Fruit fly (Drosophila melanogaster) whole organism, embryonic: ENCODE results near the gene CG7016.

Experiments used
- Abd-B ChIP-seq: fragments of 200-800 bp; sonication (Bioruptor generic); optimal IDR thresholded peaks from 2 replicates; lab custom pipeline; 2018; ENCODE audit warnings: missing biosample characterization, mild to moderate bottlenecking, missing genetic modification characterization, moderate library complexity
- CG12155 ChIP-seq: fragments of 200-800 bp; sonication (Bioruptor generic); optimal IDR thresholded peaks from 3 replicates; lab custom pipeline; 2016; ENCODE audit warnings: missing biosample characterization, missing genetic modification characterization
- CG15696 ChIP-seq: fragments of 200-800 bp; sonication (Bioruptor generic); optimal IDR thresholded peaks from 2 replicates; lab custom pipeline; 2019; ENCODE audit warnings: missing biosample characterization, mild to moderate bottlenecking, missing genetic modification characterization, moderate library complexity
- CG16813 ChIP-seq: fragments of 200-800 bp; sonication (Bioruptor generic); IDR thresholded peaks from 3 replicates; pipeline ENCODE4 v1.3.6; 2022; ENCODE audit warnings: missing biosample characterization, missing genetic modification characterization; ENCODE audit not compliant: partially characterized antibody
- CG17359 ChIP-seq: fragments of 200-800 bp; sonication (Bioruptor generic); optimal IDR thresholded peaks from 3 replicates; lab custom pipeline; 2018; ENCODE audit warnings: missing biosample characterization, mild to moderate bottlenecking, missing genetic modification characterization, moderate library complexity
- CG2889 ChIP-seq: fragments of 200-800 bp; sonication (Bioruptor generic); IDR thresholded peaks from 3 replicates; pipeline ENCODE4 v1.3.6; 2022; ENCODE audit warnings: missing biosample characterization, missing genetic modification characterization
- CG30431 ChIP-seq: fragments of 200-800 bp; sonication (Bioruptor generic); optimal IDR thresholded peaks from 2 replicates; lab custom pipeline; 2017; ENCODE audit warnings: missing biosample characterization, missing genetic modification characterization
- CG31388 ChIP-seq: fragments of 200-800 bp; sonication (Bioruptor generic); optimal IDR thresholded peaks from 2 replicates; lab custom pipeline; 2016; ENCODE audit warnings: missing biosample characterization, missing genetic modification characterization
- CG3847 ChIP-seq: fragments of 200-800 bp; sonication (Bioruptor generic); IDR thresholded peaks from 2 replicates; pipeline ENCODE4 v1.3.6; 2022; ENCODE audit warnings: missing biosample characterization, missing genetic modification characterization
- CG42726 ChIP-seq: fragments of 200-800 bp; sonication (Bioruptor generic); IDR thresholded peaks from 2 replicates; pipeline ENCODE4 v1.3.6; 2022; ENCODE audit warnings: missing biosample characterization, missing genetic modification characterization; ENCODE audit not compliant: partially characterized antibody
- CG4424 ChIP-seq: fragments of 200-800 bp; sonication (Bioruptor generic); optimal IDR thresholded peaks from 3 replicates; lab custom pipeline; 2016; ENCODE audit warnings: missing biosample characterization, missing genetic modification characterization
- CG6813 ChIP-seq: fragments of 200-800 bp; sonication (Bioruptor generic); optimal IDR thresholded peaks from 2 replicates; lab custom pipeline; 2017; ENCODE audit warnings: missing biosample characterization, missing genetic modification characterization, mild to moderate bottlenecking, moderate library complexity, missing genetic modification reagents
- CG6854 ChIP-seq: fragments of 200-800 bp; sonication (Bioruptor generic); optimal IDR thresholded peaks from 3 replicates; lab custom pipeline; 2017; ENCODE audit warnings: missing biosample characterization, mild to moderate bottlenecking, missing genetic modification characterization
- CG7271 ChIP-seq: fragments of 200-800 bp; sonication (Bioruptor generic); optimal IDR thresholded peaks from 2 replicates; lab custom pipeline; 2018; ENCODE audit warnings: missing biosample characterization, mild to moderate bottlenecking, missing genetic modification characterization, moderate library complexity
- CG9817 ChIP-seq: fragments of 200-800 bp; sonication (Bioruptor generic); optimal IDR thresholded peaks from 2 replicates; lab custom pipeline; 2018; ENCODE audit warnings: missing biosample characterization, mild to moderate bottlenecking, missing genetic modification characterization, moderate library complexity
- CG9876 ChIP-seq: fragments of 200-800 bp; sonication (Bioruptor generic); optimal IDR thresholded peaks from 2 replicates; lab custom pipeline; 2016; ENCODE audit warnings: missing biosample characterization, missing genetic modification characterization
- CrebB ChIP-seq: fragments of 200-800 bp; sonication (Bioruptor generic); optimal IDR thresholded peaks from 3 replicates; lab custom pipeline; 2018; ENCODE audit warnings: missing biosample characterization, mild to moderate bottlenecking, missing genetic modification characterization
- Drgx ChIP-seq: fragments of 200-800 bp; sonication (Bioruptor generic); IDR thresholded peaks from 2 replicates; pipeline ENCODE4 v1.3.6; 2022; ENCODE audit warnings: missing biosample characterization, missing genetic modification characterization
- ERR ChIP-seq: fragments of 200-800 bp; sonication (Bioruptor generic); optimal IDR thresholded peaks from 2 replicates; lab custom pipeline; 2016; ENCODE audit warnings: missing biosample characterization, missing genetic modification characterization
- Eip74EF ChIP-seq, 2 experiments: fragments of 200-800 bp in 1 of 2; fragments of >200 bp in 1 of 2; sonication (Bioruptor generic) in 1 of 2; optimal IDR thresholded peaks; 2 replicates each; lab custom pipeline; 2017 to 2019; ENCODE audit warnings: missing biosample characterization in 2 of 2, missing genetic modification characterization in 2 of 2, mild to moderate bottlenecking in 1 of 2, moderate library complexity in 1 of 2
- HLHmδ ChIP-seq: fragments of 200-800 bp; sonication (Bioruptor generic); optimal IDR thresholded peaks from 2 replicates; lab custom pipeline; 2018; ENCODE audit warnings: missing biosample characterization, mild to moderate bottlenecking, missing genetic modification characterization, moderate library complexity
- Hr3 ChIP-seq: fragments of 200-800 bp; sonication (Bioruptor generic); optimal IDR thresholded peaks from 3 replicates; lab custom pipeline; 2016; ENCODE audit warnings: missing biosample characterization, missing genetic modification characterization
- Mes4 ChIP-seq: fragments of 200-800 bp; sonication (Bioruptor generic); optimal IDR thresholded peaks from 2 replicates; lab custom pipeline; 2016; ENCODE audit warnings: missing biosample characterization, missing genetic modification characterization
- NFAT ChIP-seq: fragments of 200-800 bp; sonication (Bioruptor generic); IDR thresholded peaks from 2 replicates; pipeline ENCODE4 v1.3.6; 2022; ENCODE audit warnings: missing biosample characterization, missing genetic modification characterization
- Opbp ChIP-seq: fragments of 200-800 bp; sonication (Bioruptor generic); IDR thresholded peaks from 3 replicates; pipeline ENCODE4 v1.3.6; 2022; ENCODE audit warnings: missing biosample characterization, missing genetic modification characterization; ENCODE audit not compliant: partially characterized antibody
- Ptx1 ChIP-seq: fragments of 200-800 bp; sonication (Bioruptor generic); IDR thresholded peaks from 2 replicates; pipeline ENCODE4 v1.3.6; 2022; ENCODE audit warnings: missing biosample characterization, missing genetic modification characterization
- Sox102F ChIP-seq: fragments of 200-800 bp; sonication (Bioruptor generic); optimal IDR thresholded peaks from 2 replicates; lab custom pipeline; 2018; ENCODE audit warnings: missing biosample characterization, mild to moderate bottlenecking, missing genetic modification characterization, moderate library complexity
- Xrp1 ChIP-seq: fragments of 200-800 bp; sonication (Bioruptor generic); IDR thresholded peaks from 2 replicates; pipeline ENCODE4 v1.3.6; 2022; ENCODE audit warnings: missing biosample characterization, missing genetic modification characterization
- aop ChIP-seq: fragments of 200-800 bp; sonication (Bioruptor generic); IDR thresholded peaks from 2 replicates; pipeline ENCODE4 v1.3.6; 2022; ENCODE audit warnings: missing biosample characterization, missing genetic modification characterization
- ash1 ChIP-seq: fragments of 200-800 bp; sonication (Bioruptor generic); optimal IDR thresholded peaks from 2 replicates; lab custom pipeline; 2018; ENCODE audit warnings: missing biosample characterization, mild to moderate bottlenecking, missing genetic modification characterization
- bab2 ChIP-seq: fragments of 200-800 bp; sonication (Bioruptor generic); optimal IDR thresholded peaks from 2 replicates; lab custom pipeline; 2016; ENCODE audit warnings: missing biosample characterization, missing genetic modification characterization
- br ChIP-seq: fragments of >200 bp; optimal IDR thresholded peaks from 2 replicates; lab custom pipeline; 2017
- fu2 ChIP-seq: fragments of 200-800 bp; sonication (Bioruptor generic); optimal IDR thresholded peaks from 2 replicates; lab custom pipeline; 2016; ENCODE audit warnings: missing biosample characterization, missing genetic modification characterization
- gem ChIP-seq: fragments of 200-800 bp; sonication (Bioruptor generic); optimal IDR thresholded peaks from 2 replicates; lab custom pipeline; 2019; ENCODE audit warnings: missing biosample characterization, mild to moderate bottlenecking, missing genetic modification characterization, moderate library complexity
- gsb-n ChIP-seq: fragments of 200-800 bp; sonication (Bioruptor generic); optimal IDR thresholded peaks from 3 replicates; lab custom pipeline; 2018; ENCODE audit warnings: missing biosample characterization, mild to moderate bottlenecking, missing genetic modification characterization
- jigr1 ChIP-seq: fragments of 200-800 bp; sonication (Bioruptor generic); IDR thresholded peaks from 3 replicates; pipeline ENCODE4 v1.3.6; 2022; ENCODE audit warnings: missing biosample characterization, missing genetic modification characterization
- jumu ChIP-seq: fragments of 200-800 bp; sonication (Bioruptor generic); optimal IDR thresholded peaks from 3 replicates; lab custom pipeline; 2016; ENCODE audit warnings: missing biosample characterization, missing genetic modification characterization
- pita ChIP-seq: fragments of 200-800 bp; sonication (Bioruptor generic); optimal IDR thresholded peaks from 2 replicates; lab custom pipeline; 2017; ENCODE audit warnings: missing biosample characterization, mild to moderate bottlenecking, missing genetic modification characterization
- pnt ChIP-seq: fragments of 200-800 bp; sonication (Bioruptor generic); optimal IDR thresholded peaks from 3 replicates; lab custom pipeline; 2016; ENCODE audit warnings: missing biosample characterization, missing genetic modification characterization
- pzg ChIP-seq: fragments of 200-800 bp; sonication (Bioruptor generic); optimal IDR thresholded peaks from 3 replicates; lab custom pipeline; 2018; ENCODE audit warnings: missing biosample characterization, mild to moderate bottlenecking, missing genetic modification characterization, moderate library complexity
- ranshi ChIP-seq: fragments of 200-800 bp; sonication (Bioruptor generic); IDR thresholded peaks from 2 replicates; pipeline ENCODE4 v1.3.6; 2022; ENCODE audit warnings: missing biosample characterization, missing genetic modification characterization
- sob ChIP-seq: fragments of 200-800 bp; sonication (Bioruptor generic); IDR thresholded peaks from 2 replicates; pipeline ENCODE4 v1.3.6; 2022; ENCODE audit warnings: missing biosample characterization, missing genetic modification characterization
- sug ChIP-seq: fragments of 200-800 bp; optimal IDR thresholded peaks from 2 replicates; lab custom pipeline; 2019; ENCODE audit warnings: missing biosample characterization, mild to moderate bottlenecking, missing genetic modification characterization, moderate library complexity
- tna ChIP-seq: fragments of 200-800 bp; sonication (Bioruptor generic); IDR thresholded peaks from 2 replicates; pipeline ENCODE4 v1.3.6; 2022; ENCODE audit warnings: missing biosample characterization, missing genetic modification characterization; ENCODE audit not compliant: partially characterized antibody
- ttk ChIP-seq: fragments of 200-800 bp; sonication (Bioruptor generic); IDR thresholded peaks from 2 replicates; pipeline ENCODE4 v2.1.2; 2022; ENCODE audit warnings: missing biosample characterization, missing genetic modification characterization
- tup ChIP-seq: fragments of 200-800 bp; sonication (Bioruptor generic); optimal IDR thresholded peaks from 2 replicates; lab custom pipeline; 2016; ENCODE audit warnings: missing biosample characterization, mild to moderate bottlenecking, missing genetic modification characterization, moderate library complexity
- unpg ChIP-seq: fragments of 200-800 bp; sonication (Bioruptor generic); optimal IDR thresholded peaks from 3 replicates; lab custom pipeline; 2018; ENCODE audit warnings: missing biosample characterization, mild to moderate bottlenecking, missing genetic modification characterization, moderate library complexity
- z ChIP-seq: fragments of 200-800 bp; sonication (Bioruptor generic); IDR thresholded peaks from 3 replicates; pipeline ENCODE4 v1.3.6; 2022; ENCODE audit warnings: missing biosample characterization, missing genetic modification characterization
- zfh2 ChIP-seq: fragments of 200-800 bp; sonication (Bioruptor generic); optimal IDR thresholded peaks from 2 replicates; lab custom pipeline; 2016; ENCODE audit warnings: missing biosample characterization, missing genetic modification characterization

Gene CG7016

dm6 chr3R:24894419-24895206 is 31.9 kb downstream of the CG7016 start, which contains the start of the genes CG31121 and CG11069 (continued):
- no peak for TF ChIP-seq Mes4 (GFP tag; lab: Kevin White, UChicago)
- no peak for TF ChIP-seq gem (tag; lab: Kevin White, UChicago)
- no peak for TF ChIP-seq tup
- TF ChIP-seq gsb-n (tag; lab: Kevin White, UChicago) = no peak
- no peak for TF ChIP-seq ash1 (GFP tag; lab: Kevin White, UChicago)
- TF ChIP-seq Eip74EF (GFP tag; optimal IDR thresholded peaks at IDR 0.05; lab: Kevin White, UChicago) = no peak
- no peak for TF ChIP-seq tna (GFP tag; lab: Robert Waterston, UW)
- TF ChIP-seq aop (GFP tag; lab: Robert Waterston, UW) = 0 out of 2 replicates have a peak, but pooled peaks have one; percentile 17
- peak; percentile 30; the same call in 1 of the 2 replicates for TF ChIP-seq sob (GFP tag; lab: Robert Waterston, UW)
- no peak for TF ChIP-seq CG15696 (tag; lab: Kevin White, UChicago)
- TF ChIP-seq CG17359 (tag; lab: Kevin White, UChicago) = no peak
- TF ChIP-seq NFAT = no peak
- no peak for TF ChIP-seq bab2 (GFP tag; lab: Kevin White, UChicago)
- no peak for TF ChIP-seq CG12155 (GFP tag; lab: Kevin White, UChicago)
- no peak for TF ChIP-seq CG9817 (tag; lab: Kevin White, UChicago)
- TF ChIP-seq Drgx (GFP tag; lab: Robert Waterston, UW) = peak; percentile 45; the same call in 1 of the 2 replicates
- no peak for TF ChIP-seq CG9876
- no peak for TF ChIP-seq ttk (GFP tag; lab: Robert Waterston, UW)
- no peak for TF ChIP-seq CG30431 (GFP tag; lab: Kevin White, UChicago)
- TF ChIP-seq sug = no peak
- no peak for TF ChIP-seq CG7271 (tag; lab: Kevin White, UChicago)
- no peak for TF ChIP-seq CG3847 (GFP tag; lab: Robert Waterston, UW)
- TF ChIP-seq br (lab: Kevin White, UChicago) = no peak
- peak; percentile 74 for TF ChIP-seq z (GFP tag; lab: Robert Waterston, UW)
- TF ChIP-seq unpg (GFP tag; lab: Kevin White, UChicago) = no peak
- TF ChIP-seq CG2889 = no peak
- TF ChIP-seq fu2 (GFP tag; lab: Kevin White, UChicago) = no peak
- no peak for TF ChIP-seq HLHmδ
- TF ChIP-seq Sox102F (GFP tag; lab: Kevin White, UChicago) = no peak
- no peak for TF ChIP-seq Hr3
- TF ChIP-seq Abd-B (GFP tag; lab: Kevin White, UChicago) = no peak
- no peak; the same call in 1 of the 2 replicates for TF ChIP-seq ranshi (GFP tag; lab: Robert Waterston, UW)
- TF ChIP-seq jumu (GFP tag; lab: Kevin White, UChicago) = no peak
- no peak for TF ChIP-seq CG6813 (GFP tag; lab: Kevin White, UChicago)
- TF ChIP-seq ERR (GFP tag; lab: Kevin White, UChicago) = no peak
- 0 out of 3 replicates have a peak, but pooled peaks have one; percentile 15 for TF ChIP-seq CG16813 (GFP tag; lab: Robert Waterston, UW)
- TF ChIP-seq CG42726 = peak; percentile 45; the same call in 1 of the 2 replicates
- TF ChIP-seq Opbp (GFP tag; lab: Robert Waterston, UW) = 0 out of 3 replicates have a peak, but pooled peaks have one; percentile 42
- TF ChIP-seq Ptx1 = no peak
- TF ChIP-seq CG4424 = no peak
- TF ChIP-seq CrebB (tag; lab: Kevin White, UChicago) = no peak
- no peak for TF ChIP-seq CG6854 (GFP tag; lab: Kevin White, UChicago)
- TF ChIP-seq jigr1 (GFP tag; lab: Robert Waterston, UW) = no peak
- TF ChIP-seq pzg (GFP tag; lab: Kevin White, UChicago) = no peak
- TF ChIP-seq CG31388 = no peak
- TF ChIP-seq Xrp1 (GFP tag; lab: Robert Waterston, UW) = 0 out of 2 replicates have a peak, but pooled peaks have one; percentile 5
- no peak for TF ChIP-seq pita (GFP tag; lab: Kevin White, UChicago)
- no peak for TF ChIP-seq zfh2 (GFP tag; lab: Kevin White, UChicago)
- no peak for TF ChIP-seq pnt (GFP tag; lab: Kevin White, UChicago)
